Fruit fly (Drosophila melanogaster) whole organism, wandering third instar larva: ENCODE data around the gene PolD2.

Experiments
- CG32264 ChIP-seq: fragments of 200-800 bp; sonication (Bioruptor generic); optimal IDR thresholded peaks from 2 replicates; lab custom pipeline; 2016; ENCODE audit warnings: missing biosample characterization, missing genetic modification characterization
- CrebA ChIP-seq: fragments of 200-800 bp; sonication (Bioruptor generic); optimal IDR thresholded peaks from 2 replicates; lab custom pipeline; 2016; ENCODE audit warnings: missing biosample characterization, mild to moderate bottlenecking, missing genetic modification characterization, borderline replicate concordance
- Dfd ChIP-seq: fragments of >200 bp; optimal IDR thresholded peaks from 2 replicates; lab custom pipeline; 2017; ENCODE audit warnings: missing biosample characterization, missing genetic modification characterization
- Dif ChIP-seq: fragments of 200-275, 200-300 bp; sonication (Bioruptor generic); optimal IDR thresholded peaks from 2 replicates; lab custom pipeline; 2018; ENCODE audit warnings: missing biosample characterization, missing genetic modification characterization; ENCODE audit not compliant: partially characterized antibody
- HLH106 ChIP-seq: fragments of 200-800 bp; optimal IDR thresholded peaks from 3 replicates; lab custom pipeline; 2019; ENCODE audit warnings: missing biosample characterization, mild to moderate bottlenecking, missing genetic modification characterization, moderate library complexity
- Hnf4 ChIP-seq: fragments of 200-800 bp; sonication (Bioruptor generic); optimal IDR thresholded peaks from 2 replicates; lab custom pipeline; 2016; ENCODE audit warnings: missing biosample characterization, mild to moderate bottlenecking, missing genetic modification characterization
- Hr78 ChIP-seq: fragments of >200 bp; optimal IDR thresholded peaks from 2 replicates; lab custom pipeline; 2017; ENCODE audit warnings: missing biosample characterization, missing genetic modification characterization
- Hr83 ChIP-seq: fragments of 200-300 bp; sonication (Bioruptor generic); optimal IDR thresholded peaks from 2 replicates; lab custom pipeline; 2016; ENCODE audit warnings: missing biosample characterization, mild to moderate bottlenecking, missing genetic modification characterization, moderate library complexity; ENCODE audit not compliant: poor library complexity, severe bottlenecking
- Jra ChIP-seq: sonication (Bioruptor generic); optimal IDR thresholded peaks from 2 replicates; lab custom pipeline; 2016; ENCODE audit warnings: missing biosample characterization, missing genetic modification characterization
- Mio ChIP-seq: sonication (Bioruptor generic); optimal IDR thresholded peaks from 2 replicates; lab custom pipeline; 2016; ENCODE audit warnings: missing biosample characterization, missing genetic modification characterization
- Myc ChIP-seq: fragments of >200 bp; optimal IDR thresholded peaks from 2 replicates; lab custom pipeline; 2017
- N ChIP-seq: fragments of >200 bp; optimal IDR thresholded peaks from 2 replicates; lab custom pipeline; 2018; ENCODE audit warnings: missing biosample characterization, missing external identifiers, missing genetic modification characterization
- OdsH ChIP-seq: fragments of 200-800 bp; sonication (Bioruptor generic); optimal IDR thresholded peaks from 2 replicates; lab custom pipeline; 2016; ENCODE audit warnings: missing biosample characterization, mild to moderate bottlenecking, missing genetic modification characterization
- Rel ChIP-seq, 2 experiments: fragments of 200-800 bp; sonication (Bioruptor generic) in 1 of 2; optimal IDR thresholded peaks; 2 replicates in 1 of 2; 3 replicates in 1 of 2; lab custom pipeline; 2016 to 2019; ENCODE audit warnings: mild to moderate bottlenecking in 2 of 2, missing biosample characterization in 2 of 2, missing genetic modification characterization in 2 of 2, moderate library complexity in 1 of 2
- Sp1 ChIP-seq: fragments of 200-800 bp; sonication (Bioruptor generic); optimal IDR thresholded peaks from 3 replicates; lab custom pipeline; 2019; ENCODE audit warnings: missing biosample characterization, mild to moderate bottlenecking, missing genetic modification characterization, moderate library complexity
- br ChIP-seq: fragments of 200-800 bp; sonication (Bioruptor generic); optimal IDR thresholded peaks from 2 replicates; lab custom pipeline; 2016; ENCODE audit warnings: missing biosample characterization, missing genetic modification characterization
- brk ChIP-seq: fragments of 200-800 bp; sonication (Bioruptor generic); optimal IDR thresholded peaks from 2 replicates; lab custom pipeline; 2016; ENCODE audit warnings: missing biosample characterization, mild to moderate bottlenecking, missing genetic modification characterization
- dl ChIP-seq, 2 experiments: fragments of 175-275, 200-275 bp in 1 of 2; fragments of 200-275 bp in 1 of 2; sonication (Bioruptor generic); optimal IDR thresholded peaks; lab custom pipeline; 2018; ENCODE audit warnings: mild to moderate bottlenecking in 2 of 2, missing biosample characterization in 2 of 2, missing genetic modification characterization in 2 of 2, moderate library complexity in 2 of 2; ENCODE audit not compliant: partially characterized antibody in 2 of 2, insufficient read depth in 1 of 2
- dmrt93B ChIP-seq: fragments of 200-800 bp; sonication (Bioruptor generic); optimal IDR thresholded peaks from 2 replicates; lab custom pipeline; 2018; ENCODE audit warnings: missing biosample characterization, mild to moderate bottlenecking, missing genetic modification characterization
- dsf ChIP-seq: sonication (Bioruptor generic); optimal IDR thresholded peaks from 2 replicates; lab custom pipeline; 2016; ENCODE audit warnings: missing biosample characterization, missing genetic modification characterization, borderline replicate concordance
- ey ChIP-seq: fragments of 200-800 bp; sonication (Bioruptor generic); optimal IDR thresholded peaks from 2 replicates; lab custom pipeline; 2016; ENCODE audit warnings: missing biosample characterization, missing genetic modification characterization
- foxo ChIP-seq, 2 experiments: fragments of 200-800 bp; sonication (Bioruptor generic); optimal IDR thresholded peaks; 2 replicates in 1 of 2; 3 replicates in 1 of 2; lab custom pipeline; 2016 to 2017; ENCODE audit warnings: missing biosample characterization in 2 of 2, missing genetic modification characterization in 2 of 2
- fru ChIP-seq: fragments of 200-800 bp; sonication (Bioruptor generic); optimal IDR thresholded peaks from 3 replicates; lab custom pipeline; 2016; ENCODE audit warnings: missing biosample characterization, mild to moderate bottlenecking, missing genetic modification characterization
- h ChIP-seq: fragments of 200-800 bp; sonication (Bioruptor generic); optimal IDR thresholded peaks from 3 replicates; lab custom pipeline; 2016; ENCODE audit warnings: missing biosample characterization, mild to moderate bottlenecking, missing genetic modification characterization
- pan ChIP-seq: fragments of >200 bp; optimal IDR thresholded peaks from 2 replicates; lab custom pipeline; 2017
- psq ChIP-seq: fragments of 200-800 bp; sonication (Bioruptor generic); optimal IDR thresholded peaks from 3 replicates; lab custom pipeline; 2017; ENCODE audit warnings: missing biosample characterization, mild to moderate bottlenecking, missing genetic modification characterization, moderate library complexity
- rgr ChIP-seq: fragments of 200-800 bp; sonication (Bioruptor generic); optimal IDR thresholded peaks from 3 replicates; lab custom pipeline; 2016; ENCODE audit warnings: missing biosample characterization, mild to moderate bottlenecking, missing genetic modification characterization
- tai ChIP-seq: sonication (Bioruptor generic); optimal IDR thresholded peaks from 2 replicates; lab custom pipeline; 2016; ENCODE audit warnings: missing biosample characterization, missing genetic modification characterization
- usp ChIP-seq: fragments of >200 bp; optimal IDR thresholded peaks from 2 replicates; lab custom pipeline; 2017; ENCODE audit warnings: missing biosample characterization, missing genetic modification characterization
- woc ChIP-seq: sonication (Bioruptor generic); optimal IDR thresholded peaks from 2 replicates; lab custom pipeline; 2016; ENCODE audit warnings: missing biosample characterization, mild to moderate bottlenecking, missing genetic modification characterization

PolD2 gene

dm6 chr3L:1740129-1740975 lies 35.1 kb upstream of the PolD2 start (continued):
- no peak for TF ChIP-seq Myc (lab: Kevin White, UChicago)

- TF ChIP-seq Hr83 (GFP tag; lab: Kevin White, UChicago), result no peak
- peak; percentile 44 for TF ChIP-seq OdsH (GFP tag; lab: Kevin White, UChicago)
- TF ChIP-seq foxo (GFP tag; optimal IDR thresholded peaks at IDR 0.05; lab: Kevin White, UChicago), result peak in 1 of 2 experiments; percentile 55
- peak; percentile 25 for TF ChIP-seq CG32264 (GFP tag; lab: Kevin White, UChicago)
- TF ChIP-seq rgr (GFP tag; lab: Kevin White, UChicago), result peak; percentile 39
- peak; percentile 20 for TF ChIP-seq h (GFP tag; lab: Kevin White, UChicago)
- peak; percentile 17 for TF ChIP-seq fru (GFP tag; lab: Kevin White, UChicago)
- no peak for TF ChIP-seq tai (GFP tag; lab: Kevin White, UChicago)
- peak; percentile 60 for TF ChIP-seq ey (GFP tag; lab: Kevin White, UChicago)
- TF ChIP-seq HLH106, result peak; percentile 24
- TF ChIP-seq dsf (GFP tag; lab: Kevin White, UChicago), result no peak
Measured at dm6 chr3L:1741107-1741506, 34.3 kb upstream of the PolD2 start.

dm6 chr3L:1741655-1742551 lies 33.5 kb upstream of the PolD2 start:
- peak; percentile 0 for TF ChIP-seq woc
- no peak for TF ChIP-seq h (GFP tag; lab: Kevin White, UChicago)
- TF ChIP-seq Rel (GFP tag; optimal IDR thresholded peaks at IDR 0.05; lab: Kevin White, UChicago), result no peak
- peak; percentile 23 for TF ChIP-seq Rel (tag; optimal IDR thresholded peaks at IDR 0.05; lab: Kevin White, UChicago)
- peak; percentile 1 for TF ChIP-seq Sp1 (GFP tag; lab: Kevin White, UChicago)
- peak; percentile 46 for TF ChIP-seq Dif (GFP tag; lab: Kevin White, UChicago)

- TF ChIP-seq Hnf4 (GFP tag; lab: Kevin White, UChicago) (peak; percentile 32), woc (no peak), Hr83 (GFP tag; lab: Kevin White, UChicago) (peak; percentile 46), CrebA (GFP tag; lab: Kevin White, UChicago) (no peak)
Measured at dm6 chr3L:1742552-1743097, 32.8 kb upstream of the PolD2 start.

- TF ChIP-seq HLH106 (no peak), tai (GFP tag; lab: Kevin White, UChicago) (no peak), dl (GFP tag; optimal IDR thresholded peaks at IDR 0.05; lab: Kevin White, UChicago; ENCODE audit: insufficient read depth in 1 of 2, partially characterized antibody in 2 of 2) (no peak), dmrt93B (GFP tag; lab: Kevin White, UChicago) (no peak)
- TF ChIP-seq, all 38 proteins: peak for 0
Measured at dm6 chr3L:1745432-1745831, 30.0 kb upstream of the PolD2 start.

- TF ChIP-seq Mio (GFP tag; lab: Kevin White, UChicago) (peak; percentile 88), Jra (peak; percentile 98), br (GFP tag; lab: Kevin White, UChicago) (peak; percentile 99), Hnf4 (GFP tag; lab: Kevin White, UChicago) (peak; percentile 99), h (GFP tag; lab: Kevin White, UChicago) (peak; percentile 100), HLH106 (peak; percentile 100), OdsH (GFP tag; lab: Kevin White, UChicago) (peak; percentile 99), N (GFP tag; lab: Kevin White, UChicago) (no peak), fru (GFP tag; lab: Kevin White, UChicago) (peak; percentile 99), psq (peak; percentile 97), usp (GFP tag; lab: Kevin White, UChicago) (no peak), ey (GFP tag; lab: Kevin White, UChicago) (peak; percentile 99), foxo (GFP tag; optimal IDR thresholded peaks at IDR 0.05; lab: Kevin White, UChicago) (peak; percentile 96 to 100), Hr83 (GFP tag; lab: Kevin White, UChicago) (peak; percentile 95), Myc (lab: Kevin White, UChicago) (no peak), brk (GFP tag; lab: Kevin White, UChicago) (no peak), Dfd (GFP tag; lab: Kevin White, UChicago) (no peak), Hr78 (GFP tag; lab: Kevin White, UChicago) (no peak), pan (no peak), CG32264 (GFP tag; lab: Kevin White, UChicago) (peak; percentile 99), CrebA (GFP tag; lab: Kevin White, UChicago) (no peak), dmrt93B (GFP tag; lab: Kevin White, UChicago) (peak; percentile 99)
Measured at dm6 chr3L:1746338-1747199, 28.9 kb upstream of the PolD2 start, which contains the start of gene CG13921. Gene CG13921 (plus strand): TSS chr3L:1746907.
